Worm (Caenorhabditis elegans) whole organism, L4 larva: ENCODE measurements around the gene pals-29.
"Not testable (repeated sequence)": the region's sequence is repeated elsewhere in the genome, so short reads cannot be mapped to it uniquely, and the experiment has no call there.

Experiments
- Y105C5A.15 ChIP-seq: fragments of 200-800 bp; sonication (Bioruptor generic); IDR thresholded peaks from 2 replicates; pipeline ENCODE4 v1.3.6; 2022; ENCODE audit warnings: missing genetic modification characterization, missing compliant biosample characterization
- aly-2 ChIP-seq: sonication (generic microtip); optimal IDR thresholded peaks from 2 replicates; lab custom pipeline; 2018; ENCODE audit warnings: missing biosample characterization, missing genetic modification characterization
- nhr-11 ChIP-seq: fragments of 150-350 bp; optimal IDR thresholded peaks from 2 replicates; lab custom pipeline; 2014; ENCODE audit warnings: missing biosample characterization, missing genetic modification characterization

DNA sequence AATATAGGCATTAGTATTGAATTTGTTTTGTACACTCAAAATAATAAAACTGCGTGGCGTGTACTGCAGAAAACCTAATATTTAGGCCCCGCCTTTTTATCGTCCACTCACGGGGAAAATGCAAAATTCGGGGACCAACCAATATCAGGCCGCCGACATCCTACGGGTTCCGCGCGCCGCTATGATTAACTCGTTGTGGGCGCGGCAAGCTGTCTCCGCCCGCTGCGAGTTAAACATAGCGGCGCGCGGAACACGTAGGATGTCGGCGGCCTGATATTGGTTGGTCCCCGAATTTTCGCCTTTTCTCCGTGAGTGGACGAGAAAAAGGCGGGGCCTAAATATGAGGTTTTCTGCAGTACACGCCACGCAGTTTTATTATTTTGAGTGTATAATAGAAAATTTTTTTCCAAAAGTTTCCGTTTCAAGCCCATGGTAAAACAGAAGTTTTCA is 32.0 kb downstream of the pals-29 start:
- TF ChIP-seq Y105C5A.15 (GFP tag; lab: Robert Waterston, UW); aly-2 (tag; lab: Kevin White, UChicago); nhr-11 (tag; lab: Kevin White, UChicago): not testable (repeated sequence)
